Worm (Caenorhabditis elegans) whole organism, L4 larva: Measurements from ENCODE around the gene Y9C9A.8.

ENCODE experiments used
- T20F7.1 ChIP-seq: fragments of 200-800 bp; sonication (Bioruptor generic); optimal IDR thresholded peaks from 2 replicates; lab custom pipeline; 2018; ENCODE audit warnings: mild to moderate bottlenecking, missing genetic modification characterization, missing compliant biosample characterization
- aha-1 ChIP-seq: fragments of 150-350 bp; peaks from one replicate; lab custom pipeline; 2014; ENCODE audit warnings: missing biosample characterization, missing genetic modification characterization
- hif-1 ChIP-seq, 2 experiments: sonication (generic microtip); optimal IDR thresholded peaks; 2 replicates each; lab custom pipeline; 2016 to 2017; ENCODE audit warnings: missing compliant biosample characterization in 2 of 2, missing genetic modification characterization in 2 of 2, missing genetic modification reagents in 2 of 2, missing genotype in 2 of 2, mild to moderate bottlenecking in 1 of 2
- hlh-30 ChIP-seq: sonication (generic microtip); optimal IDR thresholded peaks from 2 replicates; lab custom pipeline; 2017; ENCODE audit warnings: antibody characterized with exemption, mild to moderate bottlenecking, missing genetic modification characterization, missing compliant biosample characterization; ENCODE audit not compliant: insufficient read depth
- lin-39 ChIP-seq: fragments of 150-350 bp; optimal IDR thresholded peaks from 2 replicates; lab custom pipeline; 2014; ENCODE audit warnings: missing biosample characterization, missing genetic modification reagents, missing genetic modification characterization
- lir-3 ChIP-seq: sonication (generic microtip); optimal IDR thresholded peaks from 2 replicates; lab custom pipeline; 2016; ENCODE audit warnings: mild to moderate bottlenecking, missing genetic modification characterization, missing compliant biosample characterization
- mdl-1 ChIP-seq, 2 experiments: fragments of 150-350 bp in 1 of 2; sonication (generic microtip) in 1 of 2; optimal IDR thresholded peaks; 2 replicates each; lab custom pipeline; 2014 to 2017; ENCODE audit warnings: missing biosample characterization in 2 of 2, missing genetic modification characterization in 2 of 2
- nhr-10 ChIP-seq: fragments of 150-350 bp; optimal IDR thresholded peaks from 2 replicates; lab custom pipeline; 2014; ENCODE audit warnings: missing biosample characterization, missing genetic modification characterization
- unc-130 ChIP-seq: sonication (generic microtip); optimal IDR thresholded peaks from 2 replicates; lab custom pipeline; 2016; ENCODE audit warnings: missing genetic modification reagents, missing genetic modification characterization, missing compliant biosample characterization
- unc-39 ChIP-seq: sonication (generic microtip); optimal IDR thresholded peaks from 2 replicates; lab custom pipeline; 2017; ENCODE audit warnings: missing biosample characterization, missing genetic modification characterization
- unc-62 ChIP-seq, 3 experiments: fragments of 150-350 bp in 1 of 3; sonication (generic microtip); optimal IDR thresholded peaks in 2 of 3; peaks in 1 of 3; 1 replicate in 1 of 3; 2 replicates in 2 of 3; lab custom pipeline; 2014 to 2017; ENCODE audit warnings: missing biosample characterization in 3 of 3, missing genetic modification characterization in 3 of 3, missing genetic modification reagents in 3 of 3, missing genotype in 1 of 3

ce11 chrIV:4953887-4954286 lies 23.7 kb downstream of the Y9C9A.8 start, which contains the start of gene str-163:
- TF ChIP-seq unc-39 (tag; lab: Kevin White, UChicago) = no peak
- no peak for TF ChIP-seq lir-3 (tag; lab: Kevin White, UChicago)
- no peak for TF ChIP-seq unc-130 (GFP tag; lab: Kevin White, UChicago)
- no peak for TF ChIP-seq aha-1 (tag; lab: Kevin White, UChicago)
- no peak for TF ChIP-seq lin-39 (tag; lab: Kevin White, UChicago)
- TF ChIP-seq T20F7.1 (GFP tag; lab: Kevin White, UChicago) = no peak
- no peak for TF ChIP-seq hif-1 (tag; optimal IDR thresholded peaks at IDR 0.05; lab: Kevin White, UChicago)
- TF ChIP-seq mdl-1 (tag; optimal IDR thresholded peaks at IDR 0.05; lab: Kevin White, UChicago) = no peak
- TF ChIP-seq hlh-30 (tag; lab: Kevin White, UChicago) = no peak
- no peak for TF ChIP-seq unc-62 (GFP tag; optimal IDR thresholded peaks at IDR 0.05 in 1 of 2; lab: Kevin White, UChicago)
- TF ChIP-seq unc-62 (tag; optimal IDR thresholded peaks at IDR 0.05; lab: Kevin White, UChicago) = no peak
- TF ChIP-seq nhr-10 (tag; lab: Kevin White, UChicago) = no peak
